Fruit fly (Drosophila melanogaster): ENCODE results near the gene CaMKI.

CaMKI gene

DNA sequence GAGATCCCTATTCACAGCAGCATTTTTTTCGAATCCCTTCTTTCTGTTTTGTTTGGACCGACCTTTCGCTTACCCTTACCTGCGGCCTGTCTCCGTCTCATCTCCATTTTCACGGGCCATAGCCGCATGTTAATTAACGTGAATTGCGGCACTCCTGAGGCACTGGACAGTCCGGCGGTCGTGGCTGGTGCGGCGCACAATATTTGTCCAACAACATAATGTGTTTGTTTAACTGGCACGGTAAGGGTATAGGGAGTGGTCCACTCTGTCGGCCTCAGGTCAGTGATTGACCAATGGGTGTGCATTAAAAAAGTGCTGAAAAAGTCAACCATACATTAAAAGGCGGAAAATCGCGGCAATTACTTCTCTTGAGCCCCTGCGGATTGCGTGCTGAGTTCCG lies 39.0 kb upstream of the CaMKI start:
- no peak for TF ChIP-seq Pif1B (GFP tag; optimal IDR thresholded peaks at IDR 0.05)

DNA sequence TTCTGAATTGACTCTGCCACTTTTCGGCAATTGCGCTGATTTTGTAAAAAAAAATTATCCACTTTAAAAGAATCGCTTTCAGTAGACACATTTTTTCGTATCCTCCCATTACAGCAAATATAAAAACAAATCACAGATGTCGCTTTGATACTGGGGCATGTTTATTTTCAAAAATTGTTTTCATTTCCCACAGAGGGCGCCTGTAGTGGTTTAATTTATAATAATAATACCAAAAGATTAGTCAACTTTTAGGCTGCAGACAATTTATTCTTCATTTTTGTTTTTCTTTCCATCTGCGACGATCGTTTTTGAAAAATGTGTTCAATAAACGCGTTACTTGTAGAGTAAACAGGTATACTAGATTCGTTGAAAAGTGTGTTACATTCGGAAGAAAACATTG lies 38.5 kb upstream of the CaMKI start:
- TF ChIP-seq CG8301 (tag; optimal IDR thresholded peaks at IDR 0.05) (no peak), CG32121 (GFP tag; IDR thresholded peaks at IDR 0.05) (no peak), CG12605 (GFP tag; IDR thresholded peaks at IDR 0.05) (no peak), CG14655 (GFP tag; optimal IDR thresholded peaks at IDR 0.05) (no peak), CG10348 (GFP tag; IDR thresholded peaks at IDR 0.05) (no peak)

DNA sequence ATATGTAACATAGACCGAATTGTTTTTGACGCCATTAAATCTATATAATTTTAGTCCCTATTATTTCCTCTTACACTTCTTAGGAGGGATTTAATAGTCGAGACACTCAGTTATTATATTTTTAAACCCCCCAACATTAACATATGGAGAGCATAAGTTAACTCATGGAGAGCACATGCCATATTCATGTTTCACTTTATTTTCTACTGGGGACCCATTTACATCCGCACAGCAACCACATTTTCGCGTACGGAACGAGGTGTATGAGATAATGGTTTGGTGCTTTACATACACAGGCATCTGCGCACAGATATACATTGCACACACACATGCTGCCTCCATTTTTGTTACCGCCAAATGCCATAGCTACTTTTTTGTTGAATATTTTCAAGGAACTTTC lies 33.8 kb upstream of the CaMKI start:
- no peak for TF ChIP-seq CG14655 (GFP tag; optimal IDR thresholded peaks at IDR 0.05)
- no peak for TF ChIP-seq EcR (GFP tag; optimal IDR thresholded peaks at IDR 0.05)
- TF ChIP-seq Pif1A (GFP tag; optimal IDR thresholded peaks at IDR 0.05) = no peak
- no peak for TF ChIP-seq CG17806 (tag; optimal IDR thresholded peaks at IDR 0.05)
- no peak for TF ChIP-seq CG4496 (GFP tag; IDR thresholded peaks at IDR 0.05)
- TF ChIP-seq Snoo (tag; optimal IDR thresholded peaks at IDR 0.05) = no peak
- TF ChIP-seq CG10348 (GFP tag; IDR thresholded peaks at IDR 0.05) = no peak
- TF ChIP-seq CG34367 (tag; optimal IDR thresholded peaks at IDR 0.05) = no peak
- no peak for TF ChIP-seq D1 (tag; optimal IDR thresholded peaks at IDR 0.05)
- TF ChIP-seq CG8159 (tag; optimal IDR thresholded peaks at IDR 0.05) = no peak
- TF ChIP-seq rn (GFP tag; IDR thresholded peaks at IDR 0.05) = no peak

DNA sequence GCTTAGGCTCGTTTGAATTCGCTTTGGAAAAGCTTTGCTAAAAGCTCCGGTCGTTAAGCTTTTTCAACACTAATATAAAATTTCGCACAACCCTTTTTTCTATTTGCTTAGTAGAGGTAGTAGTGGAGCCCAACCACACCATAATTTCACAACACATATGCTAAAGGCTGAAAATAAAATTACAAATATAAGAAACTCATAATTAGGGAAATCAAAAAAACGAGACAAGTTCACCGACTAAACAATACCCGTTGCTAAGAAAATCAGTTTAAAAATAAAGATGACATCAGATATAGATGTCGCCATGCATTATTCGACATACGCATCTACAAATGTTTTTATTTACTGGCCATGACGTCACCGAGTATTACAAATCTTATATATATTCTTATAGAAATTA lies 29.0 kb upstream of the CaMKI start:
- TF ChIP-seq gl (tag; optimal IDR thresholded peaks at IDR 0.05) (no peak), D1 (tag; optimal IDR thresholded peaks at IDR 0.05) (peak; percentile 44), Pif1A (GFP tag; optimal IDR thresholded peaks at IDR 0.05) (no peak)

DNA sequence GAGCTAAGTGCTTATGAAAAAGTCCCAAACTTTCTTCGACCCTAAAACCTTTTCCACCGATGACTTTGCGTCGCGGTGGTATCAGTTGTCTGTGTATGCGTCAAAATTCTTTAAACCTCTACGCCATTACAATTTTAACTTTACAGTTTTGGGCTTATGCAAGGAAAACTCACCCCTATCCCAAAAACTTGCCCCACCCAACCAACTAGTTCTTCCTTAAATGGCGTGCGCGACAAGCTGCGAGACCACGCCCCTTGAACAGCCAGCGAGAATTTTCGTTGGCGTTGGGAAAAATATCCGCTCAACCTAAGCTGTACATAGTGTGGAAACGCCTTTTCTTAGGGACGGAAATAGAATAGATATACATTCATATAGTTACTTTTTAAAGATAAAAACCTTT lies 26.6 kb upstream of the CaMKI start:
- no peak for TF ChIP-seq CG4496 (GFP tag; IDR thresholded peaks at IDR 0.05)
- TF ChIP-seq gl (tag; optimal IDR thresholded peaks at IDR 0.05) = no peak
- no peak for TF ChIP-seq CG15710 (tag; optimal IDR thresholded peaks at IDR 0.05)
- TF ChIP-seq CG13204 (GFP tag; optimal IDR thresholded peaks at IDR 0.05) = no peak
- TF ChIP-seq EcR (GFP tag; optimal IDR thresholded peaks at IDR 0.05) = no peak

DNA sequence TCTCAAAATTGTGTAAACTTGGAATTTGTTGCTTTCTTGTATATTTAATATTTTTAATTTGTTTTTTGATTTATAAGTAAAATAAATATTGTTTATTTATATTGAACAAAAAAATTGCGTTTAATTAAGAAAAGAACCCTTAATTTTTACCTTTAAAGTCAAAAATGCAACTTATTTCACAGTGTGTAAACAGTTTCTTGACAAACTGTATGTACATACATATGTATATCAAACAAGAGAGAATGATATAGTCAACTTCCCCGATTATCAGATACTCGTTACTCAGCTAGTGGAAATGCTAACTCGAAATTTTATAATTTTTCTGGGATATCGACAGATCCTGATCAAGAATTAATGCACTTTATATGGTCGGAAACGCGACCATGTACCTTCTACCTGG lies 24.3 kb upstream of the CaMKI start:
- TF ChIP-seq Pif1B (GFP tag; optimal IDR thresholded peaks at IDR 0.05) (no peak), D1 (tag; optimal IDR thresholded peaks at IDR 0.05) (no peak), CG32121 (GFP tag; IDR thresholded peaks at IDR 0.05) (no peak), CG14655 (GFP tag; optimal IDR thresholded peaks at IDR 0.05) (no peak), CG8301 (tag; optimal IDR thresholded peaks at IDR 0.05) (no peak), CG13204 (GFP tag; optimal IDR thresholded peaks at IDR 0.05) (no peak), CG34367 (tag; optimal IDR thresholded peaks at IDR 0.05) (no peak), CG10348 (GFP tag; IDR thresholded peaks at IDR 0.05) (no peak), Pif1A (GFP tag; optimal IDR thresholded peaks at IDR 0.05) (no peak), CG12605 (GFP tag; IDR thresholded peaks at IDR 0.05) (no peak)

DNA sequence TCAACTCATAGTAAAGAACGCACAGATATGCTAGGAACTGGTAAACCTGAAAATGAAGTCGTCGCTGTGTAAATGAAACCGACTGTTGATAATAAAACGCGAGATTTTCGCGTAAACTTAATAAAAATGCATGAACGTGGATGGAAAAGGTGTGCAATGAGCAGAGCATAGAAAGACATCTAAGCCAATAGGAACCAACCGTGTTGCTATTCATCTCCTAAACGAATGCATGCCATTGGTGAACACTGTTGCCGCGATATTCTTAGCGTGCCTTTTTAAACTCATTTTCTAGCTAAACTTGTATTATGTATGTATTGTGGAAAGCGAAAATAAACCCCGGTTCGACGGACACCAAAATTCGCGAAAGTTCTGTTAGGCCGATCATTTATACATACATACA lies 23.5 kb upstream of the CaMKI start:
- no peak for TF ChIP-seq CG13204 (GFP tag; optimal IDR thresholded peaks at IDR 0.05)
- no peak for TF ChIP-seq CG4496 (GFP tag; IDR thresholded peaks at IDR 0.05)
- no peak for TF ChIP-seq CG10348 (GFP tag; IDR thresholded peaks at IDR 0.05)
- no peak for TF ChIP-seq CG32121 (GFP tag; IDR thresholded peaks at IDR 0.05)
- TF ChIP-seq Pif1B (GFP tag; optimal IDR thresholded peaks at IDR 0.05) = no peak
- no peak for TF ChIP-seq Snoo (tag; optimal IDR thresholded peaks at IDR 0.05)
- TF ChIP-seq fd96Ca (GFP tag; IDR thresholded peaks at IDR 0.05) = no peak
- no peak for TF ChIP-seq CG17806 (tag; optimal IDR thresholded peaks at IDR 0.05)
- no peak for TF ChIP-seq rn (GFP tag; IDR thresholded peaks at IDR 0.05)
- no peak for TF ChIP-seq CG14655 (GFP tag; optimal IDR thresholded peaks at IDR 0.05)
- TF ChIP-seq CG15710 (tag; optimal IDR thresholded peaks at IDR 0.05) = no peak
- TF ChIP-seq CG8301 (tag; optimal IDR thresholded peaks at IDR 0.05) = no peak
- no peak for TF ChIP-seq CG34367 (tag; optimal IDR thresholded peaks at IDR 0.05)
- no peak for TF ChIP-seq Pif1A (GFP tag; optimal IDR thresholded peaks at IDR 0.05)
- TF ChIP-seq gl (tag; optimal IDR thresholded peaks at IDR 0.05) = no peak

DNA sequence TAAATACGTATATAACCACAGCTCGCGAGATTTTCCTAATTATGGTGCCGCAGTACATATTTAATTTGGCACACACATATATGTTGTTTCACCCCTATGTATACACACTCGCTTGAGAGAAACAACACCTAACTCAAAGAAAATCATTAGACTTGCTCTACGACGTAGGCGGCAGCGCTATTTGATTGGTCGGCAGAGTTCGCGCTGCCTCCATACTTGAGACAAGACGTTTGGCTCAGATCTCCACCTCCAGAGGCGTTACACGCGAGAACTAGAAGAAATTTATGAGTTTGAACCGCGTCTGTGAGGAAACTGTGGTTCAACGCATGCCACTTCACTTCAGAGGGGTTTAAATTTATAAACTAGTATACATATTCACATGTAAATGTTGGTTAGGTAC lies 22.0 kb upstream of the CaMKI start:
- TF ChIP-seq CG8159 (tag; optimal IDR thresholded peaks at IDR 0.05) (no peak), CG14655 (GFP tag; optimal IDR thresholded peaks at IDR 0.05) (no peak), EcR (GFP tag; optimal IDR thresholded peaks at IDR 0.05) (no peak), D1 (tag; optimal IDR thresholded peaks at IDR 0.05) (no peak), CG9948 (tag; optimal IDR thresholded peaks at IDR 0.05) (no peak), Snoo (tag; optimal IDR thresholded peaks at IDR 0.05) (no peak), CG15710 (tag; optimal IDR thresholded peaks at IDR 0.05) (no peak), CG12605 (GFP tag; IDR thresholded peaks at IDR 0.05) (no peak), gl (tag; optimal IDR thresholded peaks at IDR 0.05) (no peak), CG8301 (tag; optimal IDR thresholded peaks at IDR 0.05) (no peak), Ets98B (GFP tag; IDR thresholded peaks at IDR 0.05) (no peak), CG17806 (tag; optimal IDR thresholded peaks at IDR 0.05) (no peak), Pif1A (GFP tag; optimal IDR thresholded peaks at IDR 0.05) (no peak), Pif1B (GFP tag; optimal IDR thresholded peaks at IDR 0.05) (no peak), CG10348 (GFP tag; IDR thresholded peaks at IDR 0.05) (no peak), rn (GFP tag; IDR thresholded peaks at IDR 0.05) (no peak), CG4496 (GFP tag; IDR thresholded peaks at IDR 0.05) (no peak), CG32121 (GFP tag; IDR thresholded peaks at IDR 0.05) (no peak)

All from whole organism, pupa.